Worm (Caenorhabditis elegans) whole organism, L4 larva: ENCODE measurements around the gene C34D1.4.

Experiments
- D1046.2 ChIP-seq: fragments of 200-800 bp; sonication (Bioruptor generic); IDR thresholded peaks from 2 replicates; pipeline ENCODE4 v1.3.6; 2022; ENCODE audit warnings: missing genetic modification characterization, missing compliant biosample characterization
- F10B5.3 ChIP-seq: sonication (generic microtip); optimal IDR thresholded peaks from 2 replicates; lab custom pipeline; 2016; ENCODE audit warnings: mild to moderate bottlenecking, missing genetic modification characterization, missing compliant biosample characterization
- F44E2.7 ChIP-seq: fragments of 200-800 bp; sonication (Bioruptor generic); IDR thresholded peaks from 2 replicates; pipeline ENCODE4 v2.1.2; 2022; ENCODE audit warnings: missing genetic modification characterization, missing compliant biosample characterization
- F49E8.2 ChIP-seq: sonication (generic microtip); optimal IDR thresholded peaks from 2 replicates; lab custom pipeline; 2016; ENCODE audit warnings: missing compliant biosample characterization, mild to moderate bottlenecking, missing genetic modification characterization, borderline replicate concordance
- T26A8.4 ChIP-seq: fragments of 200-800 bp; sonication (Bioruptor generic); IDR thresholded peaks from 2 replicates; pipeline ENCODE4 v1.3.6; 2022; ENCODE audit warnings: missing genetic modification characterization, missing compliant biosample characterization
- Y105C5A.15 ChIP-seq: fragments of 200-800 bp; sonication (Bioruptor generic); IDR thresholded peaks from 2 replicates; pipeline ENCODE4 v1.3.6; 2022; ENCODE audit warnings: missing genetic modification characterization, missing compliant biosample characterization
- Y75B8A.6 ChIP-seq: fragments of 200-800 bp; sonication (Bioruptor generic); IDR thresholded peaks from 2 replicates; pipeline ENCODE4 v1.3.6; 2022; ENCODE audit warnings: missing genetic modification reagents, missing genetic modification characterization, missing compliant biosample characterization
- ZK546.5 ChIP-seq, 2 experiments: sonication (generic microtip); optimal IDR thresholded peaks; 2 replicates each; lab custom pipeline; 2017; ENCODE audit warnings: missing biosample characterization in 2 of 2, missing genetic modification characterization in 2 of 2
- ceh-20 ChIP-seq: fragments of 200-800 bp; sonication (Bioruptor generic); IDR thresholded peaks from 2 replicates; pipeline ENCODE4 v1.3.6; 2022; ENCODE audit warnings: missing genetic modification reagents, missing genetic modification characterization, missing compliant biosample characterization
- ceh-32 ChIP-seq: sonication (generic microtip); optimal IDR thresholded peaks from 2 replicates; lab custom pipeline; 2016; ENCODE audit warnings: mild to moderate bottlenecking, missing genetic modification characterization, missing compliant biosample characterization; ENCODE audit not compliant: poor library complexity
- ceh-62 ChIP-seq: sonication (generic microtip); optimal IDR thresholded peaks from 2 replicates; lab custom pipeline; 2017; ENCODE audit warnings: missing biosample characterization, missing genetic modification characterization
- ces-1 ChIP-seq: fragments of 150-350 bp; sonication (generic microtip); optimal IDR thresholded peaks from 4 replicates; lab custom pipeline; 2014; ENCODE audit warnings: missing biosample characterization, missing genetic modification reagents, missing genetic modification characterization
- cey-2 ChIP-seq: sonication (generic microtip); optimal IDR thresholded peaks from 3 replicates; lab custom pipeline; 2017; ENCODE audit warnings: missing genetic modification characterization, mild to moderate bottlenecking, missing compliant biosample characterization, antibody characterized with exemption, borderline replicate concordance; ENCODE audit not compliant: insufficient read depth
- daf-12 ChIP-seq: fragments of 150-350 bp; optimal IDR thresholded peaks from 2 replicates; lab custom pipeline; 2014; ENCODE audit warnings: missing biosample characterization, missing genetic modification reagents, missing genetic modification characterization
- daf-16 ChIP-seq, 3 experiments: sonication (generic microtip); optimal IDR thresholded peaks; 2 replicates each; lab custom pipeline; 2016 to 2017; ENCODE audit warnings: missing genetic modification characterization in 3 of 3, missing genetic modification reagents in 3 of 3, mild to moderate bottlenecking in 2 of 3, missing compliant biosample characterization in 2 of 3, missing biosample characterization in 1 of 3, moderate library complexity in 1 of 3
- daf-19 ChIP-seq: fragments of 200-800 bp; sonication (Bioruptor generic); conservative IDR thresholded peaks from 2 replicates; pipeline ENCODE4 v1.3.6; 2022; ENCODE audit warnings: missing genetic modification characterization, missing compliant biosample characterization
- dmd-8 ChIP-seq: fragments of 200-800 bp; sonication (Bioruptor generic); IDR thresholded peaks from 2 replicates; pipeline ENCODE4 v1.3.6; 2022; ENCODE audit warnings: missing genetic modification characterization, missing compliant biosample characterization
- duxl-1 ChIP-seq: sonication (generic microtip); optimal IDR thresholded peaks from 2 replicates; lab custom pipeline; 2016; ENCODE audit warnings: mild to moderate bottlenecking, missing genetic modification characterization, moderate library complexity, missing compliant biosample characterization; ENCODE audit not compliant: poor library complexity
- dve-1 ChIP-seq: sonication (generic microtip); optimal IDR thresholded peaks from 2 replicates; lab custom pipeline; 2017; ENCODE audit warnings: antibody characterized with exemption, mild to moderate bottlenecking, missing genetic modification characterization, missing compliant biosample characterization; ENCODE audit not compliant: insufficient read depth
- egl-43 ChIP-seq: fragments of 200-800 bp; sonication (Bioruptor generic); IDR thresholded peaks from 2 replicates; pipeline ENCODE4 v1.3.6; 2022; ENCODE audit warnings: missing genetic modification reagents, missing genetic modification characterization, missing compliant biosample characterization
- lim-7 ChIP-seq: fragments of 200-800 bp; sonication (Bioruptor generic); IDR thresholded peaks from 2 replicates; pipeline ENCODE4 v1.3.6; 2022; ENCODE audit warnings: missing genetic modification characterization, missing compliant biosample characterization
- lin-13 ChIP-seq: fragments of 150-350 bp; optimal IDR thresholded peaks from 2 replicates; lab custom pipeline; 2014; ENCODE audit warnings: missing biosample characterization, missing genetic modification reagents, missing genetic modification characterization
- lin-15B ChIP-seq: fragments of 150-350 bp; sonication (generic microtip); optimal IDR thresholded peaks from 3 replicates; lab custom pipeline; 2014; ENCODE audit warnings: missing biosample characterization, missing genetic modification characterization
- lir-3 ChIP-seq: sonication (generic microtip); optimal IDR thresholded peaks from 2 replicates; lab custom pipeline; 2016; ENCODE audit warnings: mild to moderate bottlenecking, missing genetic modification characterization, missing compliant biosample characterization
- lsy-2 ChIP-seq, 2 experiments: fragments of 150-350 bp in 1 of 2; sonication (generic microtip) in 1 of 2; optimal IDR thresholded peaks; 2 replicates each; lab custom pipeline; 2014 to 2017; ENCODE audit warnings: missing biosample characterization in 2 of 2, missing genetic modification characterization in 2 of 2
- mdl-1 ChIP-seq, 2 experiments: fragments of 150-350 bp in 1 of 2; sonication (generic microtip) in 1 of 2; optimal IDR thresholded peaks; 2 replicates each; lab custom pipeline; 2014 to 2017; ENCODE audit warnings: missing biosample characterization in 2 of 2, missing genetic modification characterization in 2 of 2
- mep-1 ChIP-seq: fragments of 150-350 bp; sonication (generic microtip); optimal IDR thresholded peaks from 3 replicates; lab custom pipeline; 2014; ENCODE audit warnings: missing biosample characterization, missing genetic modification characterization
- mxl-2 ChIP-seq: fragments of 200-800 bp; sonication (Bioruptor generic); conservative IDR thresholded peaks from 2 replicates; pipeline ENCODE4 v1.3.6; 2022; ENCODE audit warnings: missing genetic modification reagents, missing genetic modification characterization, missing compliant biosample characterization
- nhr-102 ChIP-seq: sonication (generic microtip); optimal IDR thresholded peaks from 2 replicates; lab custom pipeline; 2016; ENCODE audit warnings: mild to moderate bottlenecking, missing genetic modification characterization, moderate library complexity, missing compliant biosample characterization
- nhr-111 ChIP-seq: fragments of 200-800 bp; sonication (Bioruptor generic); optimal IDR thresholded peaks from 2 replicates; lab custom pipeline; 2018; ENCODE audit warnings: mild to moderate bottlenecking, missing genetic modification characterization, missing compliant biosample characterization
- nhr-42 ChIP-seq: fragments of 200-800 bp; sonication (Bioruptor generic); IDR thresholded peaks from 2 replicates; pipeline ENCODE4 v1.3.6; 2022; ENCODE audit warnings: missing genetic modification characterization, missing compliant biosample characterization
- nhr-48 ChIP-seq: sonication (generic microtip); optimal IDR thresholded peaks from 2 replicates; lab custom pipeline; 2016; ENCODE audit warnings: mild to moderate bottlenecking, missing genetic modification characterization, missing compliant biosample characterization
- nhr-6 ChIP-seq: fragments of 150-350 bp; optimal IDR thresholded peaks from 2 replicates; lab custom pipeline; 2014; ENCODE audit warnings: missing biosample characterization, missing genetic modification characterization
- nhr-77 ChIP-seq: fragments of 150-350 bp; optimal IDR thresholded peaks from 2 replicates; lab custom pipeline; 2014; ENCODE audit warnings: missing biosample characterization, missing genetic modification characterization
- pha-4 ChIP-seq, 2 experiments: fragments of 150-350 bp in 1 of 2; fragments of 200-800 bp in 1 of 2; sonication (Bioruptor generic) in 1 of 2; IDR thresholded peaks in 1 of 2; optimal IDR thresholded peaks in 1 of 2; 2 replicates each; pipeline versions ENCODE4 v1.3.6 to Lab custom; 2014 to 2022; ENCODE audit warnings: missing genetic modification characterization in 2 of 2, missing genetic modification reagents in 2 of 2, missing biosample characterization in 1 of 2, missing compliant biosample characterization in 1 of 2
- saeg-2 ChIP-seq: fragments of 200-800 bp; sonication (Bioruptor generic); IDR thresholded peaks from 2 replicates; pipeline ENCODE4 v1.3.6; 2022; ENCODE audit warnings: missing genetic modification reagents, missing genetic modification characterization, missing compliant biosample characterization
- sdz-12 ChIP-seq: fragments of 200-800 bp; sonication (Bioruptor generic); optimal IDR thresholded peaks from 2 replicates; lab custom pipeline; 2018; ENCODE audit warnings: mild to moderate bottlenecking, missing genetic modification characterization, missing compliant biosample characterization
- set-16 ChIP-seq: fragments of 200-800 bp; sonication (Bioruptor generic); IDR thresholded peaks from 2 replicates; pipeline ENCODE4 v1.3.6; 2022; ENCODE audit warnings: missing genetic modification reagents, missing genetic modification characterization, missing compliant biosample characterization
- skn-1 ChIP-seq: fragments of 150-350 bp; optimal IDR thresholded peaks from 2 replicates; lab custom pipeline; 2014; ENCODE audit warnings: missing biosample characterization, missing genetic modification characterization
- snpc-1.2 ChIP-seq: fragments of 200-800 bp; sonication (Bioruptor generic); IDR thresholded peaks from 2 replicates; pipeline ENCODE4 v1.3.6; 2022; ENCODE audit warnings: missing genetic modification reagents, missing genetic modification characterization, missing compliant biosample characterization
- snpc-4 ChIP-seq: fragments of 150-350 bp; optimal IDR thresholded peaks from 2 replicates; lab custom pipeline; 2014; ENCODE audit warnings: missing biosample characterization, missing genetic modification characterization
- spr-1 ChIP-seq: sonication (generic microtip); optimal IDR thresholded peaks from 2 replicates; lab custom pipeline; 2016; ENCODE audit warnings: mild to moderate bottlenecking, missing genetic modification characterization, missing compliant biosample characterization
- spr-3 ChIP-seq: fragments of 200-800 bp; sonication (Bioruptor generic); optimal IDR thresholded peaks from 2 replicates; lab custom pipeline; 2018; ENCODE audit warnings: mild to moderate bottlenecking, missing genetic modification characterization, missing compliant biosample characterization
- tag-97 ChIP-seq: fragments of 200-800 bp; sonication (Bioruptor generic); IDR thresholded peaks from 2 replicates; pipeline ENCODE4 v1.3.6; 2022; ENCODE audit warnings: missing genetic modification characterization, missing compliant biosample characterization
- tra-1 ChIP-seq: fragments of 200-800 bp; sonication (Bioruptor generic); IDR thresholded peaks from 2 replicates; pipeline ENCODE4 v1.3.6; 2022; ENCODE audit warnings: missing genetic modification reagents, missing genetic modification characterization, missing compliant biosample characterization
- unc-39 ChIP-seq: sonication (generic microtip); optimal IDR thresholded peaks from 2 replicates; lab custom pipeline; 2017; ENCODE audit warnings: missing biosample characterization, missing genetic modification characterization
- zag-1 ChIP-seq: fragments of 150-350 bp; optimal IDR thresholded peaks from 2 replicates; lab custom pipeline; 2014; ENCODE audit warnings: missing biosample characterization, missing genetic modification characterization
- zip-2 ChIP-seq: fragments of 150-350 bp; optimal IDR thresholded peaks from 2 replicates; lab custom pipeline; 2014; ENCODE audit warnings: missing biosample characterization, missing genetic modification characterization

Gene C34D1.4

DNA sequence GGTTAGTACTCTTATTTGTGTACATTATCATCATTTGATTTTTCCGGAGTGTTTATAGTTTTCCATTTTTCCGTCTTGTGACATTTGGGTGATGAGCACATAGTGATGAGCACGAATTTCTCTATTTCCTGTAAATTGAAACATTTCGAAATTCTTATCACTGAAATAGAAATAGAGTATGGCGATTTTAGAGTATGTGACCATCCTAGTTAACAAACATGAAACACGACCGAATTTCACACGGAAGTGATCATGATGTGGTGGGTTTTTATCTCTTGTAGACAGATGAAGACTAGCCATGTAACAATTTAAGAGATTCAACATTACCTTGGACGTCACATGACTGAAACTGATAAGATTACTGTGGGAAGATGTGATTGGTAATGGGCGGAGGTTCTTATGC lies 10.1 kb upstream of the C34D1.4 start (continued):
- TF ChIP-seq lsy-2 (tag; optimal IDR thresholded peaks at IDR 0.05; lab: Kevin White, UChicago) (peak; percentile 32 to 59), nhr-48 (tag; lab: Kevin White, UChicago) (peak; percentile 81)

DNA sequence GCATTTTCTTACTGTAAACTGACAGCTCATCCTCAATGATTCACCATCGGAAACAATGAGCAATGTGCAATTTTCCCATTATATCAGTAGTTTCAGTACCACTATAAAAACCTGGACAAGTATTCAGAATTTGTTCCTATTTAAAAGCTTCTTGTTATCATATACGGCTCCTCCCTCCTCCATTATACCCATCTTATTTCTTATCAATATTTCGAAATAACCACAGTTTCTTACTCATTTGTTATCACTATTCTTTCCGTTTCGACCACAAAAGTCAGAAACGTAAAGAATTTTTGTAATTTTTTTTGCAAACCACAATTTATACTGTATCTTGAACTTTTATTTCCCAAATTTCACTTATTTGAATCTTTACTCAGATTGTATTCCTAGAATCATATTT lies 8.9 kb upstream of the C34D1.4 start:
- TF ChIP-seq daf-19 (GFP tag; lab: Robert Waterston, UW) (no peak), nhr-77 (peak; percentile 27), saeg-2 (GFP tag; lab: Robert Waterston, UW) (no peak), lim-7 (GFP tag; lab: Robert Waterston, UW) (no peak), tra-1 (GFP tag; lab: Robert Waterston, UW) (0 out of 2 replicates have a peak, but pooled peaks have one; percentile 28), D1046.2 (GFP tag; lab: Robert Waterston, UW) (no peak), dve-1 (tag; lab: Kevin White, UChicago) (peak; percentile 54), spr-3 (no peak), egl-43 (GFP tag; lab: Robert Waterston, UW) (no peak), mep-1 (peak; percentile 0), T26A8.4 (GFP tag; lab: Robert Waterston, UW) (no peak), ceh-62 (tag; lab: Kevin White, UChicago) (no peak), zag-1 (tag; lab: Kevin White, UChicago) (no peak), snpc-4 (tag; lab: Kevin White, UChicago) (no peak), sdz-12 (GFP tag; lab: Kevin White, UChicago) (no peak), pha-4 (GFP tag; IDR thresholded peaks at IDR 0.05; lab: Robert Waterston, UW) (0 out of 2 replicates have a peak, but pooled peaks have one; percentile 36), pha-4 (tag; optimal IDR thresholded peaks at IDR 0.05; lab: Kevin White, UChicago) (no peak), unc-39 (no peak), zip-2 (no peak), lsy-2 (tag; optimal IDR thresholded peaks at IDR 0.05; lab: Kevin White, UChicago) (peak in 1 of 2 experiments; percentile 42), nhr-6 (peak; percentile 39), set-16 (GFP tag; lab: Robert Waterston, UW) (no peak), Y105C5A.15 (no peak), mdl-1 (tag; optimal IDR thresholded peaks at IDR 0.05; lab: Kevin White, UChicago) (no peak), snpc-1.2 (GFP tag; lab: Robert Waterston, UW) (no peak), F10B5.3 (tag; lab: Kevin White, UChicago) (no peak), F44E2.7 (GFP tag; lab: Robert Waterston, UW) (no peak), ceh-32 (tag; lab: Kevin White, UChicago) (no peak), skn-1 (tag; lab: Kevin White, UChicago) (no peak), nhr-111 (GFP tag; lab: Kevin White, UChicago) (no peak), cey-2 (no peak), daf-16 (GFP tag; optimal IDR thresholded peaks at IDR 0.05; lab: Kevin White, UChicago) (no peak), daf-16 (tag; optimal IDR thresholded peaks at IDR 0.05; lab: Kevin White, UChicago) (peak; percentile 48), Y75B8A.6 (GFP tag; lab: Robert Waterston, UW) (no peak), duxl-1 (tag; lab: Kevin White, UChicago) (no peak), spr-1 (tag; lab: Kevin White, UChicago) (no peak), ZK546.5 (tag; optimal IDR thresholded peaks at IDR 0.05; lab: Kevin White, UChicago) (no peak), F49E8.2 (tag; lab: Kevin White, UChicago) (no peak), nhr-102 (tag; lab: Kevin White, UChicago) (peak; percentile 38), dmd-8 (GFP tag; lab: Robert Waterston, UW) (no peak), nhr-42 (GFP tag; lab: Robert Waterston, UW) (no peak), lin-15B (no peak), lin-13 (GFP tag; lab: Kevin White, UChicago) (no peak), ces-1 (no peak), lir-3 (tag; lab: Kevin White, UChicago) (no peak), nhr-48 (tag; lab: Kevin White, UChicago) (no peak), daf-12 (no peak), ceh-20 (GFP tag; lab: Robert Waterston, UW) (no peak), tag-97 (GFP tag; lab: Robert Waterston, UW) (no peak), mxl-2 (no peak)
